Fruit fly (Drosophila melanogaster) whole organism, pupa: ENCODE results near the gene milt.

Source experiments
- CG10348 ChIP-seq: fragments of 200-800 bp; sonication (Bioruptor generic); IDR thresholded peaks from 2 replicates; pipeline ENCODE4 v1.3.6; 2022; ENCODE audit warnings: missing biosample characterization, missing genetic modification characterization
- CG13204 ChIP-seq: fragments of 200-800 bp; sonication (Bioruptor generic); optimal IDR thresholded peaks from 2 replicates; lab custom pipeline; 2018; ENCODE audit warnings: missing biosample characterization, mild to moderate bottlenecking, missing genetic modification characterization, moderate library complexity
- CG14655 ChIP-seq: fragments of 200-800 bp; sonication (Bioruptor generic); optimal IDR thresholded peaks from 3 replicates; lab custom pipeline; 2017; ENCODE audit warnings: mild to moderate bottlenecking, missing biosample characterization, missing genetic modification reagents, missing genetic modification characterization
- CG15710 ChIP-seq: fragments of 200-800 bp; sonication (Bioruptor generic); optimal IDR thresholded peaks from 2 replicates; lab custom pipeline; 2018; ENCODE audit warnings: missing biosample characterization, mild to moderate bottlenecking, missing genetic modification characterization, moderate library complexity
- CG17806 ChIP-seq: fragments of 200-800 bp; sonication (Bioruptor generic); optimal IDR thresholded peaks from 2 replicates; lab custom pipeline; 2018; ENCODE audit warnings: missing biosample characterization, mild to moderate bottlenecking, missing genetic modification characterization, moderate library complexity
- CG32121 ChIP-seq: fragments of 200-800 bp; sonication (Bioruptor generic); IDR thresholded peaks from 2 replicates; pipeline ENCODE4 v1.3.6; 2022; ENCODE audit warnings: missing biosample characterization, missing genetic modification characterization
- D1 ChIP-seq: fragments of 200-800 bp; sonication (Bioruptor generic); optimal IDR thresholded peaks from 2 replicates; lab custom pipeline; 2018; ENCODE audit warnings: missing biosample characterization, mild to moderate bottlenecking, missing genetic modification characterization, moderate library complexity
- EcR ChIP-seq: fragments of 200-800 bp; sonication (Bioruptor generic); optimal IDR thresholded peaks from 3 replicates; lab custom pipeline; 2019; ENCODE audit warnings: missing biosample characterization, missing genetic modification characterization, mild to moderate bottlenecking, moderate library complexity, missing genetic modification reagents
- Pif1A ChIP-seq: fragments of 200-800 bp; sonication (Bioruptor generic); optimal IDR thresholded peaks from 3 replicates; lab custom pipeline; 2016; ENCODE audit warnings: missing biosample characterization, missing genetic modification characterization
- Pif1B ChIP-seq: fragments of 200-800 bp; sonication (Bioruptor generic); optimal IDR thresholded peaks from 3 replicates; lab custom pipeline; 2016; ENCODE audit warnings: missing biosample characterization, missing genetic modification characterization
- Snoo ChIP-seq: fragments of 200-800 bp; sonication (Bioruptor generic); optimal IDR thresholded peaks from 3 replicates; lab custom pipeline; 2017; ENCODE audit warnings: missing biosample characterization, mild to moderate bottlenecking, missing genetic modification characterization, inconsistent platforms
- fd96Ca ChIP-seq: fragments of 200-800 bp; sonication (Bioruptor generic); IDR thresholded peaks from 3 replicates; pipeline ENCODE4 v1.3.6; 2022; ENCODE audit warnings: missing biosample characterization, missing genetic modification characterization

- no peak for TF ChIP-seq CG13204 (GFP tag; lab: Kevin White, UChicago)
- no peak for TF ChIP-seq Pif1A (GFP tag; lab: Kevin White, UChicago)
- no peak for TF ChIP-seq fd96Ca (GFP tag; lab: Robert Waterston, UW)
- TF ChIP-seq Snoo (tag; lab: Kevin White, UChicago), result no peak
- no peak for TF ChIP-seq CG15710 (tag; lab: Kevin White, UChicago)
- TF ChIP-seq D1 (tag; lab: Kevin White, UChicago), result peak; percentile 10
- TF ChIP-seq CG10348 (GFP tag; lab: Robert Waterston, UW), result no peak
- TF ChIP-seq EcR (GFP tag; lab: Kevin White, UChicago), result no peak
- no peak for TF ChIP-seq CG14655 (GFP tag; lab: Kevin White, UChicago)
- TF ChIP-seq CG17806 (tag; lab: Kevin White, UChicago), result no peak
- TF ChIP-seq Pif1B (GFP tag; lab: Kevin White, UChicago), result no peak
- TF ChIP-seq CG32121 (GFP tag; lab: Robert Waterston, UW), result no peak
These were observed 24.5 kb upstream of the milt start, which contains the start of gene CG43322 for dm6 chr2L:7013157-7013556.
